Fruit fly (Drosophila melanogaster) whole organism, embryonic: ENCODE results near the gene Cep135.

Experiments
- ATbp ChIP-seq: fragments of 200-800 bp; sonication (Bioruptor generic); optimal IDR thresholded peaks from 2 replicates; lab custom pipeline; 2017; ENCODE audit warnings: missing biosample characterization, mild to moderate bottlenecking, missing genetic modification characterization, missing genetic modification reagents
- CG10321 ChIP-seq: fragments of 200-800 bp; sonication (Bioruptor generic); IDR thresholded peaks from 2 replicates; pipeline ENCODE4 v1.3.6; 2022; ENCODE audit warnings: missing biosample characterization, missing genetic modification characterization
- CG10979 ChIP-seq: fragments of 200-800 bp; sonication (Bioruptor generic); optimal IDR thresholded peaks from 2 replicates; lab custom pipeline; 2018; ENCODE audit warnings: missing biosample characterization, mild to moderate bottlenecking, missing genetic modification characterization, moderate library complexity
- CG11085 ChIP-seq: fragments of 200-800 bp; sonication (Bioruptor generic); IDR thresholded peaks from 2 replicates; pipeline ENCODE4 v1.3.6; 2022; ENCODE audit warnings: missing biosample characterization, missing genetic modification characterization
- CG12391 ChIP-seq: fragments of 200-800 bp; sonication (Bioruptor generic); optimal IDR thresholded peaks from 3 replicates; lab custom pipeline; 2018; ENCODE audit warnings: missing biosample characterization, mild to moderate bottlenecking, missing genetic modification characterization, moderate library complexity
- CG14667 ChIP-seq: fragments of 200-800 bp; sonication (Bioruptor generic); IDR thresholded peaks from 2 replicates; pipeline ENCODE4 v1.3.6; 2022; ENCODE audit warnings: missing biosample characterization, missing genetic modification characterization
- CG15073 ChIP-seq: fragments of 200-800 bp; sonication (Bioruptor generic); optimal IDR thresholded peaks from 2 replicates; lab custom pipeline; 2016; ENCODE audit warnings: missing biosample characterization, missing genetic modification characterization
- CG15269 ChIP-seq: fragments of 200-800 bp; sonication (Bioruptor generic); optimal IDR thresholded peaks from 2 replicates; lab custom pipeline; 2018; ENCODE audit warnings: missing biosample characterization, mild to moderate bottlenecking, missing genetic modification characterization, moderate library complexity
- CG1647 ChIP-seq: fragments of 200-800 bp; sonication (Bioruptor generic); optimal IDR thresholded peaks from 3 replicates; lab custom pipeline; 2016; ENCODE audit warnings: missing biosample characterization, missing genetic modification characterization
- CG17361 ChIP-seq: fragments of 200-800 bp; sonication (Bioruptor generic); IDR thresholded peaks from 3 replicates; pipeline ENCODE4 v1.3.6; 2022; ENCODE audit warnings: missing biosample characterization, missing genetic modification characterization
- CG2199 ChIP-seq: fragments of 200-800 bp; sonication (Bioruptor generic); IDR thresholded peaks from 3 replicates; pipeline ENCODE4 v1.3.6; 2022; ENCODE audit warnings: missing biosample characterization, missing genetic modification characterization
- CG31388 ChIP-seq: fragments of 200-800 bp; sonication (Bioruptor generic); optimal IDR thresholded peaks from 2 replicates; lab custom pipeline; 2016; ENCODE audit warnings: missing biosample characterization, missing genetic modification characterization
- CG32772 ChIP-seq: fragments of 200-800 bp; sonication (Bioruptor generic); IDR thresholded peaks from 2 replicates; pipeline ENCODE4 v1.3.6; 2022; ENCODE audit warnings: missing biosample characterization, missing genetic modification characterization
- CG3281 ChIP-seq: fragments of 200-800 bp; sonication (Bioruptor generic); optimal IDR thresholded peaks from 3 replicates; lab custom pipeline; 2017; ENCODE audit warnings: missing biosample characterization, mild to moderate bottlenecking, missing genetic modification characterization
- CG34422 ChIP-seq: fragments of 200-800 bp; sonication (Bioruptor generic); IDR thresholded peaks from 3 replicates; pipeline ENCODE4 v1.3.6; 2022; ENCODE audit warnings: missing biosample characterization, missing genetic modification characterization
- CG5953 ChIP-seq: fragments of 200-800 bp; sonication (Bioruptor generic); IDR thresholded peaks from 2 replicates; pipeline ENCODE4 v1.3.6; 2022; ENCODE audit warnings: missing biosample characterization, missing genetic modification characterization
- CG6654 ChIP-seq: fragments of 200-800 bp; sonication (Bioruptor generic); optimal IDR thresholded peaks from 2 replicates; lab custom pipeline; 2017; ENCODE audit warnings: missing biosample characterization, mild to moderate bottlenecking, missing genetic modification characterization
- CG6683 ChIP-seq: fragments of 200-800 bp; sonication (Bioruptor generic); optimal IDR thresholded peaks from 2 replicates; lab custom pipeline; 2017; ENCODE audit warnings: missing biosample characterization, mild to moderate bottlenecking, missing genetic modification characterization, missing genetic modification reagents
- CG6765 ChIP-seq: fragments of 200-800 bp; sonication (Bioruptor generic); optimal IDR thresholded peaks from 3 replicates; lab custom pipeline; 2017; ENCODE audit warnings: missing biosample characterization, mild to moderate bottlenecking, missing genetic modification characterization
- CG7556 ChIP-seq: fragments of 200-800 bp; sonication (Bioruptor generic); optimal IDR thresholded peaks from 2 replicates; lab custom pipeline; 2017; ENCODE audit warnings: missing biosample characterization, mild to moderate bottlenecking, missing genetic modification characterization
- CG7786 ChIP-seq: fragments of 200-800 bp; sonication (Bioruptor generic); optimal IDR thresholded peaks from 2 replicates; lab custom pipeline; 2016; ENCODE audit warnings: missing biosample characterization, missing genetic modification characterization
- CG7987 ChIP-seq: fragments of 200-800 bp; sonication (Bioruptor generic); optimal IDR thresholded peaks from 2 replicates; lab custom pipeline; 2018; ENCODE audit warnings: missing biosample characterization, mild to moderate bottlenecking, missing genetic modification characterization, moderate library complexity
- CG9215 ChIP-seq: fragments of 200-800 bp; sonication (Bioruptor generic); IDR thresholded peaks from 2 replicates; pipeline ENCODE4 v1.3.6; 2022; ENCODE audit warnings: missing biosample characterization, missing genetic modification characterization
- Dek ChIP-seq: fragments of 200-800 bp; sonication (Bioruptor generic); optimal IDR thresholded peaks from 3 replicates; lab custom pipeline; 2019; ENCODE audit warnings: missing biosample characterization, mild to moderate bottlenecking, missing genetic modification characterization, moderate library complexity
- Dfd ChIP-seq, 2 experiments: fragments of >200 bp; optimal IDR thresholded peaks; 2 replicates each; lab custom pipeline; 2017; ENCODE audit warnings: missing biosample characterization in 2 of 2, missing genetic modification characterization in 2 of 2
- Dip3 ChIP-seq: fragments of 200-800 bp; sonication (Bioruptor generic); optimal IDR thresholded peaks from 3 replicates; lab custom pipeline; 2016; ENCODE audit warnings: missing biosample characterization, missing genetic modification characterization
- Doc2 ChIP-seq: fragments of 200-800 bp; sonication (Bioruptor generic); IDR thresholded peaks from 2 replicates; pipeline ENCODE4 v1.3.6; 2022; ENCODE audit warnings: missing biosample characterization, missing genetic modification characterization
- Ets65A ChIP-seq: fragments of 200-800 bp; sonication (Bioruptor generic); peaks from one replicate; lab custom pipeline; 2016; ENCODE audit warnings: missing biosample characterization, missing genetic modification characterization
- GATAe ChIP-seq: fragments of 200-800 bp; sonication (Bioruptor generic); conservative IDR thresholded peaks from 2 replicates; pipeline ENCODE4 v1.3.6; 2022; ENCODE audit warnings: missing biosample characterization, missing genetic modification characterization
- Lim3 ChIP-seq: fragments of 200-800 bp; sonication (Bioruptor generic); IDR thresholded peaks from 2 replicates; pipeline ENCODE4 v1.3.6; 2022; ENCODE audit warnings: missing biosample characterization, missing genetic modification characterization
- MBD-R2 ChIP-seq: fragments of 200-800 bp; sonication (Bioruptor generic); IDR thresholded peaks from 2 replicates; pipeline ENCODE4 v1.3.6; 2022; ENCODE audit warnings: missing biosample characterization, missing genetic modification characterization
- Mad ChIP-seq: fragments of 200-800 bp; sonication (Bioruptor generic); optimal IDR thresholded peaks from 2 replicates; lab custom pipeline; 2016; ENCODE audit warnings: missing biosample characterization, missing genetic modification characterization
- Sox102F ChIP-seq: fragments of 200-800 bp; sonication (Bioruptor generic); optimal IDR thresholded peaks from 2 replicates; lab custom pipeline; 2018; ENCODE audit warnings: missing biosample characterization, mild to moderate bottlenecking, missing genetic modification characterization, moderate library complexity
- Stat92E ChIP-seq, 3 experiments: fragments of >200 bp in 2 of 3; fragments of 200-800 bp in 1 of 3; sonication (Bioruptor generic) in 1 of 3; optimal IDR thresholded peaks; 2 replicates each; lab custom pipeline; 2017 to 2019; ENCODE audit warnings: missing biosample characterization in 3 of 3, missing genetic modification characterization in 3 of 3, mild to moderate bottlenecking in 1 of 3, moderate library complexity in 1 of 3
- amos ChIP-seq: fragments of 200-800 bp; sonication (Bioruptor generic); IDR thresholded peaks from 2 replicates; pipeline ENCODE4 v1.3.6; 2022; ENCODE audit warnings: missing biosample characterization, missing genetic modification characterization; ENCODE audit not compliant: partially characterized antibody
- ash1 ChIP-seq: fragments of 200-800 bp; sonication (Bioruptor generic); optimal IDR thresholded peaks from 2 replicates; lab custom pipeline; 2018; ENCODE audit warnings: missing biosample characterization, mild to moderate bottlenecking, missing genetic modification characterization
- bcd ChIP-seq: fragments of 200-800 bp; sonication (Bioruptor generic); optimal IDR thresholded peaks from 2 replicates; lab custom pipeline; 2017; ENCODE audit warnings: missing biosample characterization, mild to moderate bottlenecking, missing genetic modification characterization
- bsh ChIP-seq, 2 experiments: fragments of 200-800 bp; sonication (Bioruptor generic); optimal IDR thresholded peaks; 2 replicates each; lab custom pipeline; 2017 to 2018; ENCODE audit warnings: mild to moderate bottlenecking in 2 of 2, missing biosample characterization in 2 of 2, missing genetic modification characterization in 2 of 2, moderate library complexity in 1 of 2
- btn ChIP-seq: fragments of 200-800 bp; sonication (Bioruptor generic); optimal IDR thresholded peaks from 2 replicates; lab custom pipeline; 2016; ENCODE audit warnings: missing biosample characterization, missing genetic modification characterization
- caup ChIP-seq: fragments of 200-800 bp; sonication (Bioruptor generic); optimal IDR thresholded peaks from 3 replicates; lab custom pipeline; 2017; ENCODE audit warnings: missing biosample characterization, mild to moderate bottlenecking, missing genetic modification characterization, moderate library complexity; ENCODE audit not compliant: severe bottlenecking
- crc ChIP-seq: fragments of 200-800 bp; sonication (Bioruptor generic); optimal IDR thresholded peaks from 2 replicates; lab custom pipeline; 2016; ENCODE audit warnings: missing biosample characterization, missing genetic modification characterization
- da ChIP-seq: fragments of 200-800 bp; sonication (Bioruptor generic); optimal IDR thresholded peaks from 2 replicates; lab custom pipeline; 2016; ENCODE audit warnings: missing biosample characterization, missing genetic modification characterization
- eve ChIP-seq, 2 experiments: fragments of >200 bp; optimal IDR thresholded peaks; 2 replicates each; lab custom pipeline; 2017; ENCODE audit warnings: missing biosample characterization in 2 of 2, missing genetic modification characterization in 2 of 2
- kah ChIP-seq: fragments of 200-800 bp; sonication (Bioruptor generic); optimal IDR thresholded peaks from 2 replicates; lab custom pipeline; 2018; ENCODE audit warnings: missing biosample characterization, mild to moderate bottlenecking, missing genetic modification characterization
- klu ChIP-seq: fragments of 200-800 bp; sonication (Bioruptor generic); IDR thresholded peaks from 2 replicates; pipeline ENCODE4 v1.3.6; 2022; ENCODE audit warnings: missing biosample characterization, missing genetic modification characterization
- luna ChIP-seq: fragments of 200-800 bp; sonication (Bioruptor generic); optimal IDR thresholded peaks from 2 replicates; lab custom pipeline; 2016; ENCODE audit warnings: missing biosample characterization, missing genetic modification characterization
- nerfin-1 ChIP-seq: fragments of 200-800 bp; sonication (Bioruptor generic); optimal IDR thresholded peaks from 3 replicates; lab custom pipeline; 2019; ENCODE audit warnings: missing biosample characterization, mild to moderate bottlenecking, missing genetic modification characterization, moderate library complexity
- p53 ChIP-seq: fragments of 200-800 bp; sonication (Bioruptor generic); optimal IDR thresholded peaks from 2 replicates; lab custom pipeline; 2016; ENCODE audit warnings: missing biosample characterization, missing genetic modification characterization
- pan ChIP-seq, 4 experiments: fragments of >200 bp in 3 of 4; fragments of 200-800 bp in 1 of 4; sonication (Bioruptor generic) in 1 of 4; optimal IDR thresholded peaks in 3 of 4; IDR thresholded peaks in 1 of 4; 2 replicates each; pipeline versions ENCODE4 v1.3.6 to Lab custom; 2017 to 2022; ENCODE audit warnings: missing biosample characterization in 2 of 4, missing genetic modification characterization in 2 of 4, mixed read lengths in 1 of 4
- psq ChIP-seq: fragments of 200-800 bp; sonication (Bioruptor generic); optimal IDR thresholded peaks from 2 replicates; lab custom pipeline; 2017; ENCODE audit warnings: missing biosample characterization, missing genetic modification characterization
- shn ChIP-seq: fragments of 200-800 bp; sonication (Bioruptor generic); optimal IDR thresholded peaks from 3 replicates; lab custom pipeline; 2016; ENCODE audit warnings: missing biosample characterization, missing genetic modification characterization

Cep135 gene

DNA sequence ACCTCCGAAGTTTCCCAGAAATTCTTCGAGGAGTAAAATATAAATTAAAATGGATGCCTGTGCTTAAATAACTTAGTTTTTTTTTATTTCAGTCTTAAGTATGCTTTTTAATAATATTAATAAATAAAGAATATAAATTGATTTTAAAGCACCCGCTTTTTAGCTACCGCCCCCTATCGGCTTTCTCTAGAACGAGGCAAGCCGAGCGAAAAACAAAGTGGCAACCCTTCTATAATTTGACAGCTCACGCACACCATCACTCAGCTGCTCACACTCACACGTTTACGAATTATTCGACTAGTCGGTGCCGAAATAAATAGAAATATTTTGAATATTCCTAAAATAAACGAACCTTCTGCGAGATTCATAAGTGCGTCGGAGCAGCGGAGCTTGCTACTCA is 45.0 kb downstream of the Cep135 start, which contains the start of gene CG6878 (continued):
- TF ChIP-seq CG15269 (tag; lab: Kevin White, UChicago) (no peak), Dek (tag; lab: Kevin White, UChicago) (peak; percentile 39), bsh (GFP tag; optimal IDR thresholded peaks at IDR 0.05; lab: Kevin White, UChicago) (peak in 1 of 2 experiments; percentile 11), CG1647 (no peak), CG12391 (tag; lab: Kevin White, UChicago) (peak; percentile 29), CG7786 (GFP tag; lab: Kevin White, UChicago) (no peak), Ets65A (GFP tag; lab: Kevin White, UChicago) (no peak), ash1 (no peak), klu (GFP tag; lab: Robert Waterston, UW) (no peak), nerfin-1 (tag; lab: Kevin White, UChicago) (no peak), shn (GFP tag; lab: Kevin White, UChicago) (no peak), psq (no peak), da (GFP tag; lab: Kevin White, UChicago) (no peak), CG5953 (GFP tag; lab: Robert Waterston, UW) (no peak), eve (GFP tag; optimal IDR thresholded peaks at IDR 0.05; lab: Kevin White, UChicago) (no peak), MBD-R2 (peak; percentile 94), CG10321 (GFP tag; lab: Robert Waterston, UW) (no peak), CG34422 (GFP tag; lab: Robert Waterston, UW) (no peak; the same call in 2 of the 3 replicates), CG10979 (peak; percentile 8), CG32772 (GFP tag; lab: Robert Waterston, UW) (no peak), Mad (no peak), CG6765 (GFP tag; lab: Kevin White, UChicago) (no peak), CG9215 (GFP tag; lab: Robert Waterston, UW) (no peak), CG11085 (GFP tag; lab: Robert Waterston, UW) (no peak), CG6683 (GFP tag; lab: Kevin White, UChicago) (no peak), luna (GFP tag; lab: Kevin White, UChicago) (no peak), CG7556 (no peak), Dfd (GFP tag; optimal IDR thresholded peaks at IDR 0.05; lab: Kevin White, UChicago) (no peak), pan (optimal IDR thresholded peaks at IDR 0.05; lab: Kevin White, UChicago) (no peak), pan (GFP tag; optimal IDR thresholded peaks at IDR 0.05 in 1 of 2, IDR thresholded peaks at IDR 0.05 in 1 of 2) (no peak), CG14667 (GFP tag; lab: Robert Waterston, UW) (no peak), Dip3 (no peak), p53 (GFP tag; lab: Kevin White, UChicago) (no peak), CG6654 (no peak), ATbp (GFP tag; lab: Kevin White, UChicago) (no peak), GATAe (GFP tag; lab: Robert Waterston, UW) (no peak), amos (GFP tag; lab: Robert Waterston, UW) (peak; percentile 47; the same call in 1 of the 2 replicates), kah (GFP tag; lab: Kevin White, UChicago) (peak; percentile 27), Doc2 (GFP tag; lab: Robert Waterston, UW) (no peak), Stat92E (GFP tag; optimal IDR thresholded peaks at IDR 0.05; lab: Kevin White, UChicago) (peak in 1 of 3 experiments; percentile 18), CG3281 (GFP tag; lab: Kevin White, UChicago) (no peak), btn (GFP tag; lab: Kevin White, UChicago) (no peak), CG7987 (peak; percentile 56), crc (GFP tag; lab: Kevin White, UChicago) (no peak), Sox102F (GFP tag; lab: Kevin White, UChicago) (no peak), bcd (GFP tag; lab: Kevin White, UChicago) (peak; percentile 8), caup (GFP tag; lab: Kevin White, UChicago) (peak; percentile 43), Lim3 (GFP tag; lab: Robert Waterston, UW) (no peak), CG17361 (no peak), CG31388 (GFP tag; lab: Kevin White, UChicago) (no peak), CG2199 (GFP tag; lab: Robert Waterston, UW) (no peak; the same call in 2 of the 3 replicates), CG15073 (no peak)
